Fruit fly (Drosophila melanogaster): ENCODE measurements around the gene CG31815.

The CG31815 gene

dm6 chr2L:16647773-16648172, 42.2 kb downstream of the CG31815 start (continued):
- TF ChIP-seq NfI (GFP tag; optimal IDR thresholded peaks at IDR 0.05) = peak; percentile 51
- peak; percentile 52 for TF ChIP-seq CG13296 (GFP tag; optimal IDR thresholded peaks at IDR 0.05)
- peak; percentile 75 for TF ChIP-seq CG2678 (tag; optimal IDR thresholded peaks at IDR 0.05)
- TF ChIP-seq ind (GFP tag; optimal IDR thresholded peaks at IDR 0.05) = peak; percentile 51
- no peak for TF ChIP-seq nau (GFP tag; optimal IDR thresholded peaks at IDR 0.05)
- TF ChIP-seq kah (GFP tag; optimal IDR thresholded peaks at IDR 0.05) = no peak
- no peak for TF ChIP-seq Vsx1 (GFP tag; optimal IDR thresholded peaks at IDR 0.05)
- TF ChIP-seq CG3281 (GFP tag; optimal IDR thresholded peaks at IDR 0.05) = peak; percentile 66
- TF ChIP-seq ci (GFP tag; IDR thresholded peaks at IDR 0.05) = no peak
- TF ChIP-seq MESR4 (GFP tag; optimal IDR thresholded peaks at IDR 0.05) = no peak
- no peak for TF ChIP-seq zfh2 (GFP tag; optimal IDR thresholded peaks at IDR 0.05)
- no peak for TF ChIP-seq jumu (GFP tag; optimal IDR thresholded peaks at IDR 0.05)
- peak; percentile 57 for TF ChIP-seq Rfx (GFP tag; IDR thresholded peaks at IDR 0.05)
- 0 out of 3 replicates have a peak, but pooled peaks have one; percentile 39 for TF ChIP-seq H15 (GFP tag; IDR thresholded peaks at IDR 0.05)
- no peak for TF ChIP-seq Atf3 (GFP tag; optimal IDR thresholded peaks at IDR 0.05)
- 0 out of 2 replicates have a peak, but pooled peaks have one; percentile 44 for TF ChIP-seq E2f1 (GFP tag; IDR thresholded peaks at IDR 0.05)
- TF ChIP-seq jigr1 (GFP tag; IDR thresholded peaks at IDR 0.05) = no peak
- 0 out of 3 replicates have a peak, but pooled peaks have one; percentile 9 for TF ChIP-seq otp (GFP tag; IDR thresholded peaks at IDR 0.05)
- peak; percentile 9 for TF ChIP-seq fd3F (GFP tag; optimal IDR thresholded peaks at IDR 0.05)
- peak; percentile 80 for TF ChIP-seq Med (GFP tag)
- TF ChIP-seq amos (GFP tag; IDR thresholded peaks at IDR 0.05; ENCODE audit: partially characterized antibody) = no peak
- TF ChIP-seq cas (GFP tag; IDR thresholded peaks at IDR 0.05) = no peak
- TF ChIP-seq Fer2 (tag; optimal IDR thresholded peaks at IDR 0.05) = peak; percentile 11
- TF ChIP-seq bcd (GFP tag; optimal IDR thresholded peaks at IDR 0.05) = peak; percentile 21
- no peak for TF ChIP-seq corto (GFP tag; optimal IDR thresholded peaks at IDR 0.05)
- TF ChIP-seq CG13775 (GFP tag; optimal IDR thresholded peaks at IDR 0.05) = peak; percentile 33
- no peak for TF ChIP-seq CG10431 (GFP tag; optimal IDR thresholded peaks at IDR 0.05)
- TF ChIP-seq tup (GFP tag; optimal IDR thresholded peaks at IDR 0.05) = no peak
- peak; percentile 7 for TF ChIP-seq CG2116 (GFP tag; optimal IDR thresholded peaks at IDR 0.05)
- peak; percentile 56; the same call in 1 of the 2 replicates for TF ChIP-seq Ptx1 (GFP tag; IDR thresholded peaks at IDR 0.05)
- no peak for TF ChIP-seq CG31365 (tag; optimal IDR thresholded peaks at IDR 0.05)
- no peak for TF ChIP-seq CG4282 (GFP tag; optimal IDR thresholded peaks at IDR 0.05)
- peak; percentile 46 for TF ChIP-seq sd (tag; optimal IDR thresholded peaks at IDR 0.05)
- no peak for TF ChIP-seq twi (tag; optimal IDR thresholded peaks at IDR 0.05)
- TF ChIP-seq pan (optimal IDR thresholded peaks at IDR 0.05) = no peak
- peak in 1 of 2 experiments; percentile 47 for TF ChIP-seq pan (GFP tag; optimal IDR thresholded peaks at IDR 0.05 in 1 of 2, IDR thresholded peaks at IDR 0.05 in 1 of 2)
- no peak for TF ChIP-seq cg (GFP tag; optimal IDR thresholded peaks at IDR 0.05)
- no peak for TF ChIP-seq CG11247 (GFP tag; IDR thresholded peaks at IDR 0.05)
- TF ChIP-seq Atf6 (GFP tag; IDR thresholded peaks at IDR 0.05) = peak; percentile 60
- TF ChIP-seq CG12744 (GFP tag; optimal IDR thresholded peaks at IDR 0.05) = no peak
- no peak for TF ChIP-seq disco-r (GFP tag; optimal IDR thresholded peaks at IDR 0.05)
- peak; percentile 32 for TF ChIP-seq CG6813 (GFP tag; optimal IDR thresholded peaks at IDR 0.05)
- TF ChIP-seq CG10321 (GFP tag; IDR thresholded peaks at IDR 0.05) = no peak
- TF ChIP-seq vfl (GFP tag; optimal IDR thresholded peaks at IDR 0.05) = no peak
- TF ChIP-seq H2.0 (GFP tag; IDR thresholded peaks at IDR 0.05) = 0 out of 2 replicates have a peak, but pooled peaks have one; percentile 4
- no peak for TF ChIP-seq Mrtf (GFP tag; IDR thresholded peaks at IDR 0.05)
- TF ChIP-seq phol (tag; optimal IDR thresholded peaks at IDR 0.05) = peak; percentile 51
- no peak for TF ChIP-seq CG2199 (GFP tag; IDR thresholded peaks at IDR 0.05)
- TF ChIP-seq CG9215 (GFP tag; IDR thresholded peaks at IDR 0.05) = peak; percentile 23; the same call in 1 of the 2 replicates
- TF ChIP-seq nerfin-2 (GFP tag; IDR thresholded peaks at IDR 0.05; ENCODE audit: partially characterized antibody) = no peak
- TF ChIP-seq pita (GFP tag; optimal IDR thresholded peaks at IDR 0.05) = no peak
